Fruit fly (Drosophila melanogaster): ENCODE data around the gene mRpL47.

mRpL47 gene

dm6 chr3R:9527907-9528842, 12.5 kb upstream of the mRpL47 start (continued):
- TF ChIP-seq Meics (GFP tag; optimal IDR thresholded peaks at IDR 0.05) (peak; percentile 95), CG9437 (GFP tag; optimal IDR thresholded peaks at IDR 0.05) (peak; percentile 61), CG31365 (tag; optimal IDR thresholded peaks at IDR 0.05) (peak; percentile 78), pum (GFP tag; optimal IDR thresholded peaks at IDR 0.05) (peak; percentile 82), Dad (GFP tag; optimal IDR thresholded peaks at IDR 0.05) (peak; percentile 90), Dip2 (GFP tag; IDR thresholded peaks at IDR 0.05) (peak; percentile 27; the same call in 1 of the 2 replicates), ssp (GFP tag; IDR thresholded peaks at IDR 0.05) (peak; percentile 74), CG11723 (GFP tag; optimal IDR thresholded peaks at IDR 0.05) (no peak), chinmo (GFP tag; IDR thresholded peaks at IDR 0.05; ENCODE audit: partially characterized antibody) (peak; percentile 83; the same call in 3 of the 4 replicates), gt (GFP tag; IDR thresholded peaks at IDR 0.05) (no peak), CG11504 (tag; optimal IDR thresholded peaks at IDR 0.05) (no peak), CG34224 (GFP tag; IDR thresholded peaks at IDR 0.05; ENCODE audit: partially characterized antibody) (no peak), al (GFP tag; IDR thresholded peaks at IDR 0.05) (peak; percentile 92), ham (GFP tag; IDR thresholded peaks at IDR 0.05) (peak; percentile 68; the same call in 1 of the 2 replicates), Dp (GFP tag; optimal IDR thresholded peaks at IDR 0.05) (no peak), CG14050 (GFP tag; IDR thresholded peaks at IDR 0.05) (peak; percentile 56), cg (GFP tag; optimal IDR thresholded peaks at IDR 0.05) (peak; percentile 5), h (optimal IDR thresholded peaks at IDR 0.05) (no peak), BtbVII (GFP tag; optimal IDR thresholded peaks at IDR 0.05) (peak; percentile 92), CG13775 (GFP tag; optimal IDR thresholded peaks at IDR 0.05) (peak; percentile 54), Sry-δ (GFP tag; optimal IDR thresholded peaks at IDR 0.05) (peak; percentile 58), stwl (tag; optimal IDR thresholded peaks at IDR 0.05) (no peak), eyg (GFP tag; optimal IDR thresholded peaks at IDR 0.05) (peak; percentile 90), scrt (GFP tag; optimal IDR thresholded peaks at IDR 0.05) (peak; percentile 87), pnt (GFP tag; optimal IDR thresholded peaks at IDR 0.05) (peak; percentile 78), ewg (GFP tag; optimal IDR thresholded peaks at IDR 0.05) (no peak), sim (GFP tag; IDR thresholded peaks at IDR 0.05) (no peak), CG8924 (tag; optimal IDR thresholded peaks at IDR 0.05) (peak; percentile 77), fd64A (GFP tag; optimal IDR thresholded peaks at IDR 0.05) (peak; percentile 26), CG31441 (GFP tag; IDR thresholded peaks at IDR 0.05) (no peak), CG11696 (GFP tag; IDR thresholded peaks at IDR 0.05) (peak; percentile 88), Antp (GFP tag; optimal IDR thresholded peaks at IDR 0.05) (peak; percentile 95), CG4404 (GFP tag; IDR thresholded peaks at IDR 0.05) (peak; percentile 70), CkIIα-i1 (GFP tag; IDR thresholded peaks at IDR 0.05) (peak; percentile 66), disco-r (GFP tag; optimal IDR thresholded peaks at IDR 0.05) (peak; percentile 82), ab (GFP tag; optimal IDR thresholded peaks at IDR 0.05) (peak; percentile 65), CG10654 (GFP tag; optimal IDR thresholded peaks at IDR 0.05) (peak; percentile 86), CG14441 (GFP tag; IDR thresholded peaks at IDR 0.05) (peak; percentile 95), CG10543 (GFP tag; optimal IDR thresholded peaks at IDR 0.05) (peak; percentile 86), pan (optimal IDR thresholded peaks at IDR 0.05) (no peak), pan (GFP tag; optimal IDR thresholded peaks at IDR 0.05 in 1 of 2, IDR thresholded peaks at IDR 0.05 in 1 of 2) (peak in 1 of 2 experiments; percentile 94), CG9215 (GFP tag; IDR thresholded peaks at IDR 0.05) (peak; percentile 88), her (GFP tag; optimal IDR thresholded peaks at IDR 0.05) (peak; percentile 94), Sry-β (GFP tag; optimal IDR thresholded peaks at IDR 0.05) (no peak), ERR (GFP tag; optimal IDR thresholded peaks at IDR 0.05) (peak; percentile 91), CTCF (GFP tag; optimal IDR thresholded peaks at IDR 0.05) (no peak), CG11247 (GFP tag; IDR thresholded peaks at IDR 0.05) (peak; percentile 93), dmrt99B (tag; optimal IDR thresholded peaks at IDR 0.05) (no peak), CG16779 (GFP tag; IDR thresholded peaks at IDR 0.05) (peak; percentile 95), ftz-f1 (GFP tag; optimal IDR thresholded peaks at IDR 0.05) (peak; percentile 65)
